Fruit fly (Drosophila melanogaster): ENCODE results near the gene CG15824.

dm6 chr2L:913850-914391, 29.0 kb upstream of the CG15824 start, which contains the start of gene GluRIIC:
- no peak for TF ChIP-seq CTCF (optimal IDR thresholded peaks at IDR 0.05)
- no peak for TF ChIP-seq CG8478 (optimal IDR thresholded peaks at IDR 0.05)

Data from S2 (cell line).